Fruit fly (Drosophila melanogaster): Measurements from ENCODE around the gene CG14042.

The CG14042 gene

DNA sequence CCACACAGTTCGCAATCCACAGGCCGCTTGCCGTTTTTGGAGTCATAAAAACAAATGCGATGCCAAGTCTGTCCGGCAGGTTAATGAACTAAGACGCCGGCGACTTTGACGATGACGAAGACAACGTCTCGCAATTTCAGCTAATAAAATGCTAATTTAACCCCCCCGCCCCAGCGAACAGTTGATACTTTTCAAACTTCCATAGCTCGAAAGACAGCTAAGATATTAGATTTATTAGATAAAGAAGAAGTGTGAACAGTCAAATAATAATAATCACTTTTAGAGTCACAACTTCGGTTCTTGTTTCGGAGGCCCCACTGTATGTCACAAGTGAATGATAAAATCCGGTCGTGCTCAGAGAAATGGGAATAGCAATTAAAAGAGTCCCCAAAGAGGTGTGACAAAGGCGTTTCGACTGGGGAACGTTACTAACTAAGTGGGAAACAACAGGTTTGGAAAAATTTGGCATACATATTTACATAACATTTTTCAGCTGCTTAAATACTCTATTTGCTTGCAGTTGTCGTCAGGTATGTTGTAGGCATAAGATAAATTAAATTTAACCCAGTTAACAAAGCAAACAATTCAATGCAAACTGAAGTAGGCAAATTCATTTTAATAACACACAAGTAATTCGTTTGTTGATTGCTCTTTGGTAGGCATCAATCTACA, 47.2 kb downstream of the CG14042 start (continued):
- TF ChIP-seq CG9215 (GFP tag; IDR thresholded peaks at IDR 0.05) (no peak), CG8388 (GFP tag; optimal IDR thresholded peaks at IDR 0.05) (peak; percentile 11), CG16863 (GFP tag; optimal IDR thresholded peaks at IDR 0.05) (no peak), CG32532 (GFP tag; IDR thresholded peaks at IDR 0.05) (no peak), grau (tag; optimal IDR thresholded peaks at IDR 0.05) (peak; percentile 62), fru (optimal IDR thresholded peaks at IDR 0.05) (no peak), CG9437 (GFP tag; optimal IDR thresholded peaks at IDR 0.05) (no peak), sr (GFP tag; IDR thresholded peaks at IDR 0.05) (no peak), CG4730 (GFP tag; IDR thresholded peaks at IDR 0.05) (no peak), CG15601 (tag; optimal IDR thresholded peaks at IDR 0.05) (no peak), HmgZ (tag; optimal IDR thresholded peaks at IDR 0.05) (no peak), gem (tag; optimal IDR thresholded peaks at IDR 0.05) (peak; percentile 26), CG13296 (GFP tag; optimal IDR thresholded peaks at IDR 0.05) (no peak), stwl (tag; optimal IDR thresholded peaks at IDR 0.05) (no peak), Bdp1 (GFP tag; optimal IDR thresholded peaks at IDR 0.05) (peak; percentile 5), CG11085 (GFP tag; IDR thresholded peaks at IDR 0.05) (no peak), Rfx (GFP tag; IDR thresholded peaks at IDR 0.05) (0 out of 2 replicates have a peak, but pooled peaks have one; percentile 34), CG15073 (GFP tag; optimal IDR thresholded peaks at IDR 0.05) (no peak), otp (GFP tag; IDR thresholded peaks at IDR 0.05) (0 out of 3 replicates have a peak, but pooled peaks have one; percentile 23), zfh1 (GFP tag; IDR thresholded peaks at IDR 0.05) (no peak), sens (GFP tag) (peak; percentile 80), fd3F (GFP tag; optimal IDR thresholded peaks at IDR 0.05) (no peak), nerfin-2 (GFP tag; IDR thresholded peaks at IDR 0.05; ENCODE audit: partially characterized antibody) (no peak), CG30020 (tag; optimal IDR thresholded peaks at IDR 0.05) (no peak), Hr78 (GFP tag; optimal IDR thresholded peaks at IDR 0.05) (no peak), Hr51 (GFP tag; optimal IDR thresholded peaks at IDR 0.05) (peak in 1 of 2 experiments; percentile 21), Nf-YB (GFP tag; optimal IDR thresholded peaks at IDR 0.05) (no peak), Kr (GFP tag; optimal IDR thresholded peaks at IDR 0.05) (no peak), Doc3 (GFP tag; IDR thresholded peaks at IDR 0.05; ENCODE audit: partially characterized antibody) (no peak), chinmo (GFP tag; IDR thresholded peaks at IDR 0.05; ENCODE audit: partially characterized antibody) (no peak), dysf (GFP tag; IDR thresholded peaks at IDR 0.05) (peak; percentile 18; the same call in 1 of the 3 replicates), run (tag; optimal IDR thresholded peaks at IDR 0.05) (no peak), Usf (GFP tag; optimal IDR thresholded peaks at IDR 0.05) (no peak), zf30C (GFP tag; optimal IDR thresholded peaks at IDR 0.05) (no peak), CG15269 (tag; optimal IDR thresholded peaks at IDR 0.05) (no peak), CG7786 (GFP tag; optimal IDR thresholded peaks at IDR 0.05) (peak; percentile 8), tgo (GFP tag; IDR thresholded peaks at IDR 0.05) (no peak)

dm6 chr2L:5085561-5085960, 48.1 kb downstream of the CG14042 start:
- TF ChIP-seq run (tag; optimal IDR thresholded peaks at IDR 0.05) (no peak), CG3163 (GFP tag; optimal IDR thresholded peaks at IDR 0.05) (no peak), CG1024 (GFP tag; IDR thresholded peaks at IDR 0.05) (0 out of 2 replicates have a peak, but pooled peaks have one; percentile 10), Dek (tag; optimal IDR thresholded peaks at IDR 0.05) (no peak), gem (tag; optimal IDR thresholded peaks at IDR 0.05) (peak; percentile 58), CkIIα-i1 (GFP tag; IDR thresholded peaks at IDR 0.05) (no peak), NC2α (GFP tag; optimal IDR thresholded peaks at IDR 0.05) (no peak), Atf6 (GFP tag; IDR thresholded peaks at IDR 0.05) (no peak), CG13775 (GFP tag; optimal IDR thresholded peaks at IDR 0.05) (no peak), dysf (GFP tag; IDR thresholded peaks at IDR 0.05) (no peak), CG6683 (GFP tag; optimal IDR thresholded peaks at IDR 0.05) (no peak), Awh (GFP tag; IDR thresholded peaks at IDR 0.05) (no peak), Hr51 (GFP tag; optimal IDR thresholded peaks at IDR 0.05) (peak in 1 of 2 experiments; percentile 12), Dip2 (GFP tag; IDR thresholded peaks at IDR 0.05) (no peak), Sry-β (GFP tag; optimal IDR thresholded peaks at IDR 0.05) (no peak), otp (GFP tag; IDR thresholded peaks at IDR 0.05) (0 out of 3 replicates have a peak, but pooled peaks have one; percentile 18), CG12769 (tag; optimal IDR thresholded peaks at IDR 0.05) (no peak), CG13296 (GFP tag; optimal IDR thresholded peaks at IDR 0.05) (no peak), CG9727 (GFP tag; optimal IDR thresholded peaks at IDR 0.05) (no peak), CG6654 (GFP tag; optimal IDR thresholded peaks at IDR 0.05) (no peak)
